Fruit fly (Drosophila melanogaster) S2 (cell line): ENCODE measurements around the gene CASK.

Source experiments
- CG8478 ChIP-seq: fragments of >200 bp; optimal IDR thresholded peaks from 2 replicates; lab custom pipeline; 2018
- CTCF ChIP-seq, 2 experiments: fragments of >200 bp; optimal IDR thresholded peaks; 2 replicates each; lab custom pipeline; 2018

dm6 chr3R:21847438-21847837, 25.0 kb upstream of the CASK start:
- TF ChIP-seq CG8478 (lab: Kevin White, UChicago) = no peak
- TF ChIP-seq CTCF (optimal IDR thresholded peaks at IDR 0.05; lab: Kevin White, UChicago) = no peak
